Worm (Caenorhabditis elegans) whole organism, midembryonic: ENCODE measurements around the gene Y54G2A.12.

Experiments used
- T22C8.4 ChIP-seq: fragments of 200-800 bp; sonication (Bioruptor generic); IDR thresholded peaks from 2 replicates; pipeline ENCODE4 v1.3.6; 2022; ENCODE audit warnings: missing genetic modification characterization, missing compliant biosample characterization
- cog-1 ChIP-seq: sonication (generic microtip); optimal IDR thresholded peaks from 2 replicates; lab custom pipeline; 2016; ENCODE audit warnings: missing genetic modification characterization, missing compliant biosample characterization
- flt-1 ChIP-seq: fragments of 200-800 bp; sonication (Bioruptor generic); IDR thresholded peaks from 2 replicates; pipeline ENCODE4 v1.3.6; 2022; ENCODE audit warnings: missing genetic modification characterization, missing compliant biosample characterization
- klf-2 ChIP-seq: fragments of 200-800 bp; sonication (Bioruptor generic); conservative IDR thresholded peaks from 2 replicates; pipeline ENCODE4 v1.3.6; 2022; ENCODE audit warnings: missing genetic modification reagents, missing genetic modification characterization, missing compliant biosample characterization
- med-1 ChIP-seq: sonication (generic microtip); optimal IDR thresholded peaks from 2 replicates; lab custom pipeline; 2017; ENCODE audit warnings: missing genetic modification characterization, mild to moderate bottlenecking, missing compliant biosample characterization, antibody characterized with exemption, missing genetic modification reagents; ENCODE audit not compliant: insufficient read depth
- ref-1 ChIP-seq: fragments of 200-800 bp; sonication (Bioruptor generic); conservative IDR thresholded peaks from 2 replicates; pipeline ENCODE4 v1.3.6; 2022; ENCODE audit warnings: missing genetic modification reagents, missing genetic modification characterization, missing compliant biosample characterization
- tab-1 ChIP-seq: fragments of 200-800 bp; sonication (Bioruptor generic); IDR thresholded peaks from 2 replicates; pipeline ENCODE4 v1.3.6; 2022; ENCODE audit warnings: missing genetic modification characterization, missing compliant biosample characterization
- ztf-23 ChIP-seq: fragments of 200-800 bp; sonication (Bioruptor generic); IDR thresholded peaks from 2 replicates; pipeline ENCODE4 v1.3.6; 2022; ENCODE audit warnings: missing genetic modification reagents, missing genetic modification characterization, missing compliant biosample characterization
- ztf-29 ChIP-seq: fragments of 200-800 bp; sonication (Bioruptor generic); IDR thresholded peaks from 2 replicates; pipeline ENCODE4 v1.3.6; 2022; ENCODE audit warnings: missing genetic modification reagents, missing genetic modification characterization, missing compliant biosample characterization

DNA sequence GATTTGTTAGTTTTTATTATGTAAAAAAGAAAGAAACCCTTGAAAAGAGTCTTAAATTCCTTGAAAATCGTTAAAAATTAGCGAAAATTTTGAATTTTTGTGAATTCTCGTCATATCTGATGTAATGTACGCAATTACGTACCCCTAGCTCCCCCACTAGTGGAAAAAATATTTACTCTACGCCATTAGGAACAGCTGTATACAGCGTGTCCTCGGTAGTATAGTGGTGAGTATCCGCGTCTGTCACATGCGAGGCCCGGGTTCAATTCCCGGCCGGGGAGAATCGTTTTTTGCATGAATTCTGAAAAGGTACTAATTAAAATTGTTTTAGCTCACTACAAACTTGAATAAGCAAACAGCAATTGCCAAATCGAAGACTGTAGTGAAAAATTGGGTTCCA lies 17.2 kb upstream of the Y54G2A.12 start:
- no peak for TF ChIP-seq ztf-29 (GFP tag; lab: Robert Waterston, UW)
- no peak for TF ChIP-seq flt-1
- TF ChIP-seq ztf-23 (GFP tag; lab: Robert Waterston, UW), result no peak
- no peak for TF ChIP-seq cog-1
- no peak for TF ChIP-seq T22C8.4 (GFP tag; lab: Robert Waterston, UW)
- TF ChIP-seq ref-1 (GFP tag; lab: Robert Waterston, UW), result no peak
- no peak for TF ChIP-seq med-1 (GFP tag; lab: Kevin White, UChicago)
- no peak for TF ChIP-seq klf-2 (GFP tag; lab: Robert Waterston, UW)
- TF ChIP-seq tab-1, result no peak
